Fruit fly (Drosophila melanogaster) whole organism, wandering third instar larva: ENCODE data around the gene grnd.

Source experiments
- Abd-B ChIP-seq: fragments of >200 bp; optimal IDR thresholded peaks from 2 replicates; lab custom pipeline; 2017; ENCODE audit warnings: missing biosample characterization, missing genetic modification characterization
- CG32264 ChIP-seq: fragments of 200-800 bp; sonication (Bioruptor generic); optimal IDR thresholded peaks from 2 replicates; lab custom pipeline; 2016; ENCODE audit warnings: missing biosample characterization, missing genetic modification characterization
- CG9705 ChIP-seq: fragments of 200-800 bp; sonication (Bioruptor generic); optimal IDR thresholded peaks from 2 replicates; lab custom pipeline; 2018; ENCODE audit warnings: missing biosample characterization, mild to moderate bottlenecking, missing genetic modification characterization
- CrebA ChIP-seq: fragments of 200-800 bp; sonication (Bioruptor generic); optimal IDR thresholded peaks from 2 replicates; lab custom pipeline; 2016; ENCODE audit warnings: missing biosample characterization, mild to moderate bottlenecking, missing genetic modification characterization, borderline replicate concordance
- Dfd ChIP-seq: fragments of >200 bp; optimal IDR thresholded peaks from 2 replicates; lab custom pipeline; 2017; ENCODE audit warnings: missing biosample characterization, missing genetic modification characterization
- Dif ChIP-seq: fragments of 200-275, 200-300 bp; sonication (Bioruptor generic); optimal IDR thresholded peaks from 2 replicates; lab custom pipeline; 2018; ENCODE audit warnings: missing biosample characterization, missing genetic modification characterization; ENCODE audit not compliant: partially characterized antibody
- GATAd ChIP-seq: sonication (Bioruptor generic); optimal IDR thresholded peaks from 2 replicates; lab custom pipeline; 2016; ENCODE audit warnings: missing biosample characterization, missing genetic modification characterization
- HLH106 ChIP-seq: fragments of 200-800 bp; optimal IDR thresholded peaks from 3 replicates; lab custom pipeline; 2019; ENCODE audit warnings: missing biosample characterization, mild to moderate bottlenecking, missing genetic modification characterization, moderate library complexity
- Hnf4 ChIP-seq: fragments of 200-800 bp; sonication (Bioruptor generic); optimal IDR thresholded peaks from 2 replicates; lab custom pipeline; 2016; ENCODE audit warnings: missing biosample characterization, mild to moderate bottlenecking, missing genetic modification characterization
- Hr78 ChIP-seq: fragments of >200 bp; optimal IDR thresholded peaks from 2 replicates; lab custom pipeline; 2017; ENCODE audit warnings: missing biosample characterization, missing genetic modification characterization
- Hr83 ChIP-seq: fragments of 200-300 bp; sonication (Bioruptor generic); optimal IDR thresholded peaks from 2 replicates; lab custom pipeline; 2016; ENCODE audit warnings: missing biosample characterization, mild to moderate bottlenecking, missing genetic modification characterization, moderate library complexity; ENCODE audit not compliant: poor library complexity, severe bottlenecking
- Jra ChIP-seq: sonication (Bioruptor generic); optimal IDR thresholded peaks from 2 replicates; lab custom pipeline; 2016; ENCODE audit warnings: missing biosample characterization, missing genetic modification characterization
- Mio ChIP-seq: sonication (Bioruptor generic); optimal IDR thresholded peaks from 2 replicates; lab custom pipeline; 2016; ENCODE audit warnings: missing biosample characterization, missing genetic modification characterization
- Myc ChIP-seq: fragments of >200 bp; optimal IDR thresholded peaks from 2 replicates; lab custom pipeline; 2017
- N ChIP-seq: fragments of >200 bp; optimal IDR thresholded peaks from 2 replicates; lab custom pipeline; 2018; ENCODE audit warnings: missing biosample characterization, missing external identifiers, missing genetic modification characterization
- OdsH ChIP-seq: fragments of 200-800 bp; sonication (Bioruptor generic); optimal IDR thresholded peaks from 2 replicates; lab custom pipeline; 2016; ENCODE audit warnings: missing biosample characterization, mild to moderate bottlenecking, missing genetic modification characterization
- Rel ChIP-seq, 2 experiments: fragments of 200-800 bp; sonication (Bioruptor generic) in 1 of 2; optimal IDR thresholded peaks; 2 replicates in 1 of 2; 3 replicates in 1 of 2; lab custom pipeline; 2016 to 2019; ENCODE audit warnings: mild to moderate bottlenecking in 2 of 2, missing biosample characterization in 2 of 2, missing genetic modification characterization in 2 of 2, moderate library complexity in 1 of 2
- Sp1 ChIP-seq: fragments of 200-800 bp; sonication (Bioruptor generic); optimal IDR thresholded peaks from 3 replicates; lab custom pipeline; 2019; ENCODE audit warnings: missing biosample characterization, mild to moderate bottlenecking, missing genetic modification characterization, moderate library complexity
- Vsx2 ChIP-seq: fragments of 200-300, 225-300 bp; sonication (Bioruptor generic); optimal IDR thresholded peaks from 2 replicates; lab custom pipeline; 2018; ENCODE audit warnings: missing biosample characterization, missing genetic modification characterization; ENCODE audit not compliant: partially characterized antibody
- br ChIP-seq: fragments of 200-800 bp; sonication (Bioruptor generic); optimal IDR thresholded peaks from 2 replicates; lab custom pipeline; 2016; ENCODE audit warnings: missing biosample characterization, missing genetic modification characterization
- brk ChIP-seq: fragments of 200-800 bp; sonication (Bioruptor generic); optimal IDR thresholded peaks from 2 replicates; lab custom pipeline; 2016; ENCODE audit warnings: missing biosample characterization, mild to moderate bottlenecking, missing genetic modification characterization
- dl ChIP-seq, 2 experiments: fragments of 175-275, 200-275 bp in 1 of 2; fragments of 200-275 bp in 1 of 2; sonication (Bioruptor generic); optimal IDR thresholded peaks; lab custom pipeline; 2018; ENCODE audit warnings: mild to moderate bottlenecking in 2 of 2, missing biosample characterization in 2 of 2, missing genetic modification characterization in 2 of 2, moderate library complexity in 2 of 2; ENCODE audit not compliant: partially characterized antibody in 2 of 2, insufficient read depth in 1 of 2
- dmrt93B ChIP-seq: fragments of 200-800 bp; sonication (Bioruptor generic); optimal IDR thresholded peaks from 2 replicates; lab custom pipeline; 2018; ENCODE audit warnings: missing biosample characterization, mild to moderate bottlenecking, missing genetic modification characterization
- dsf ChIP-seq: sonication (Bioruptor generic); optimal IDR thresholded peaks from 2 replicates; lab custom pipeline; 2016; ENCODE audit warnings: missing biosample characterization, missing genetic modification characterization, borderline replicate concordance
- ey ChIP-seq: fragments of 200-800 bp; sonication (Bioruptor generic); optimal IDR thresholded peaks from 2 replicates; lab custom pipeline; 2016; ENCODE audit warnings: missing biosample characterization, missing genetic modification characterization
- foxo ChIP-seq, 2 experiments: fragments of 200-800 bp; sonication (Bioruptor generic); optimal IDR thresholded peaks; 2 replicates in 1 of 2; 3 replicates in 1 of 2; lab custom pipeline; 2016 to 2017; ENCODE audit warnings: missing biosample characterization in 2 of 2, missing genetic modification characterization in 2 of 2
- fru ChIP-seq: fragments of 200-800 bp; sonication (Bioruptor generic); optimal IDR thresholded peaks from 3 replicates; lab custom pipeline; 2016; ENCODE audit warnings: missing biosample characterization, mild to moderate bottlenecking, missing genetic modification characterization
- h ChIP-seq: fragments of 200-800 bp; sonication (Bioruptor generic); optimal IDR thresholded peaks from 3 replicates; lab custom pipeline; 2016; ENCODE audit warnings: missing biosample characterization, mild to moderate bottlenecking, missing genetic modification characterization
- jim ChIP-seq: fragments of 175-275, 200-325 bp; sonication (Bioruptor generic); optimal IDR thresholded peaks from 2 replicates; lab custom pipeline; 2016; ENCODE audit warnings: missing biosample characterization, mild to moderate bottlenecking, missing genetic modification characterization
- lola ChIP-seq: fragments of >200 bp; optimal IDR thresholded peaks from 2 replicates; lab custom pipeline; 2017; ENCODE audit warnings: missing biosample characterization, missing genetic modification characterization
- pan ChIP-seq: fragments of >200 bp; optimal IDR thresholded peaks from 2 replicates; lab custom pipeline; 2017
- psq ChIP-seq: fragments of 200-800 bp; sonication (Bioruptor generic); optimal IDR thresholded peaks from 3 replicates; lab custom pipeline; 2017; ENCODE audit warnings: missing biosample characterization, mild to moderate bottlenecking, missing genetic modification characterization, moderate library complexity
- rgr ChIP-seq: fragments of 200-800 bp; sonication (Bioruptor generic); optimal IDR thresholded peaks from 3 replicates; lab custom pipeline; 2016; ENCODE audit warnings: missing biosample characterization, mild to moderate bottlenecking, missing genetic modification characterization
- sage ChIP-seq: fragments of 200-800 bp; sonication (Bioruptor generic); optimal IDR thresholded peaks from 2 replicates; lab custom pipeline; 2016; ENCODE audit warnings: missing biosample characterization, mild to moderate bottlenecking, missing genetic modification characterization
- sv ChIP-seq: fragments of 200-800 bp; sonication (Bioruptor generic); optimal IDR thresholded peaks from 3 replicates; lab custom pipeline; 2016; ENCODE audit warnings: missing biosample characterization, missing genetic modification characterization
- tai ChIP-seq: sonication (Bioruptor generic); optimal IDR thresholded peaks from 2 replicates; lab custom pipeline; 2016; ENCODE audit warnings: missing biosample characterization, missing genetic modification characterization
- usp ChIP-seq: fragments of >200 bp; optimal IDR thresholded peaks from 2 replicates; lab custom pipeline; 2017; ENCODE audit warnings: missing biosample characterization, missing genetic modification characterization
- woc ChIP-seq: sonication (Bioruptor generic); optimal IDR thresholded peaks from 2 replicates; lab custom pipeline; 2016; ENCODE audit warnings: missing biosample characterization, mild to moderate bottlenecking, missing genetic modification characterization

grnd gene

dm6 chr2L:18485211-18485610 lies at the start of gene grnd:
Gene grnd (plus strand): TSS chr2L:18485417.
- TF ChIP-seq fru (peak; percentile 36), brk (GFP tag; lab: Kevin White, UChicago) (peak; percentile 29), Hnf4 (GFP tag; lab: Kevin White, UChicago) (no peak)

dm6 chr2L:18441220-18441619 lies 44.0 kb upstream of the grnd start:
- TF ChIP-seq foxo (GFP tag; optimal IDR thresholded peaks at IDR 0.05; lab: Kevin White, UChicago) (peak in 1 of 2 experiments; percentile 44), dsf (no peak), Myc (lab: Kevin White, UChicago) (no peak), CG9705 (GFP tag; lab: Kevin White, UChicago) (no peak), Dfd (GFP tag; lab: Kevin White, UChicago) (no peak), fru (peak; percentile 16), ey (no peak), Rel (GFP tag; optimal IDR thresholded peaks at IDR 0.05; lab: Kevin White, UChicago) (no peak), Rel (tag; optimal IDR thresholded peaks at IDR 0.05; lab: Kevin White, UChicago) (no peak), Jra (no peak), woc (GFP tag; lab: Kevin White, UChicago) (no peak), brk (GFP tag; lab: Kevin White, UChicago) (no peak), HLH106 (tag; lab: Kevin White, UChicago) (peak; percentile 12), dl (GFP tag; optimal IDR thresholded peaks at IDR 0.05; lab: Kevin White, UChicago; ENCODE audit: insufficient read depth in 1 of 2, partially characterized antibody in 2 of 2) (no peak), CG32264 (GFP tag; lab: Kevin White, UChicago) (no peak), CrebA (GFP tag; lab: Kevin White, UChicago) (no peak), pan (lab: Kevin White, UChicago) (no peak), h (no peak), OdsH (GFP tag; lab: Kevin White, UChicago) (no peak), lola (GFP tag; lab: Kevin White, UChicago) (no peak), sv (GFP tag; lab: Kevin White, UChicago) (no peak)

dm6 chr2L:18442903-18443608 lies 42.2 kb upstream of the grnd start, which contains the start of gene RpS26:
Gene RpS26 (minus strand): TSS chr2L:18443277.
- TF ChIP-seq CrebA (GFP tag; lab: Kevin White, UChicago): no peak
- peak; percentile 81 for TF ChIP-seq woc (GFP tag; lab: Kevin White, UChicago)
- no peak for TF ChIP-seq br (GFP tag; lab: Kevin White, UChicago)
- TF ChIP-seq h: no peak
- no peak for TF ChIP-seq Abd-B (GFP tag; lab: Kevin White, UChicago)
- no peak for TF ChIP-seq sage
- TF ChIP-seq usp: no peak
- TF ChIP-seq psq (GFP tag; lab: Kevin White, UChicago): no peak
- no peak for TF ChIP-seq Hr83 (GFP tag; lab: Kevin White, UChicago)
- peak; percentile 29 for TF ChIP-seq OdsH (GFP tag; lab: Kevin White, UChicago)
- TF ChIP-seq sv (GFP tag; lab: Kevin White, UChicago): no peak
- no peak for TF ChIP-seq Rel (GFP tag; optimal IDR thresholded peaks at IDR 0.05; lab: Kevin White, UChicago)
- no peak for TF ChIP-seq Rel (tag; optimal IDR thresholded peaks at IDR 0.05; lab: Kevin White, UChicago)
- no peak for TF ChIP-seq Hnf4 (GFP tag; lab: Kevin White, UChicago)
- TF ChIP-seq Jra: no peak
- TF ChIP-seq Vsx2 (GFP tag; lab: Kevin White, UChicago): no peak
- TF ChIP-seq foxo (GFP tag; optimal IDR thresholded peaks at IDR 0.05; lab: Kevin White, UChicago): no peak
- TF ChIP-seq GATAd: no peak
- no peak for TF ChIP-seq CG32264 (GFP tag; lab: Kevin White, UChicago)
- TF ChIP-seq rgr: no peak
- TF ChIP-seq pan (lab: Kevin White, UChicago): no peak
- no peak for TF ChIP-seq Mio (GFP tag; lab: Kevin White, UChicago)
- TF ChIP-seq CG9705 (GFP tag; lab: Kevin White, UChicago): peak; percentile 57
- TF ChIP-seq ey: peak; percentile 20
- no peak for TF ChIP-seq dsf
- no peak for TF ChIP-seq brk (GFP tag; lab: Kevin White, UChicago)
- TF ChIP-seq N (GFP tag; lab: Kevin White, UChicago): no peak
- TF ChIP-seq tai: no peak
- peak; percentile 47 for TF ChIP-seq HLH106 (tag; lab: Kevin White, UChicago)
- TF ChIP-seq dmrt93B: no peak
- no peak for TF ChIP-seq Hr78 (GFP tag; lab: Kevin White, UChicago)
- TF ChIP-seq Dif (GFP tag; lab: Kevin White, UChicago): peak; percentile 10
- TF ChIP-seq Myc (lab: Kevin White, UChicago): peak; percentile 96
- no peak for TF ChIP-seq Dfd (GFP tag; lab: Kevin White, UChicago)
- no peak for TF ChIP-seq fru
- no peak for TF ChIP-seq dl (GFP tag; optimal IDR thresholded peaks at IDR 0.05; lab: Kevin White, UChicago; ENCODE audit: insufficient read depth in 1 of 2, partially characterized antibody in 2 of 2)
- no peak for TF ChIP-seq lola (GFP tag; lab: Kevin White, UChicago)
- TF ChIP-seq Sp1 (GFP tag; lab: Kevin White, UChicago): peak; percentile 51
- no peak for TF ChIP-seq jim
- TF ChIP-seq, all 38 proteins: peak for 8
